Worm (Caenorhabditis elegans) whole organism, early embryonic: Measurements from ENCODE around the gene ZK1240.8.
"Not testable (repeated sequence)": the region's sequence is repeated elsewhere in the genome, so short reads cannot be mapped to it uniquely, and the experiment has no call there.

Experiments used
- B0310.2 ChIP-seq: sonication (generic microtip); optimal IDR thresholded peaks from 2 replicates; lab custom pipeline; 2016; ENCODE audit warnings: mild to moderate bottlenecking, missing genetic modification characterization, missing compliant biosample characterization
- F13C5.2 ChIP-seq: sonication (generic microtip); optimal IDR thresholded peaks from 2 replicates; lab custom pipeline; 2017; ENCODE audit warnings: mild to moderate bottlenecking, missing genetic modification characterization, inconsistent platforms, missing compliant biosample characterization
- aly-1 ChIP-seq: sonication (generic microtip); optimal IDR thresholded peaks from 2 replicates; lab custom pipeline; 2016; ENCODE audit warnings: missing genetic modification characterization, missing compliant biosample characterization
- ama-1 ChIP-seq: fragments of 150-350 bp; optimal IDR thresholded peaks from 2 replicates; lab custom pipeline; 2014
- ceh-13 ChIP-seq: fragments of 200-800 bp; sonication (Bioruptor generic); optimal IDR thresholded peaks from 2 replicates; lab custom pipeline; 2018; ENCODE audit warnings: mild to moderate bottlenecking, missing genetic modification characterization, missing compliant biosample characterization
- ceh-36 ChIP-seq: sonication (generic microtip); optimal IDR thresholded peaks from 2 replicates; lab custom pipeline; 2016; ENCODE audit warnings: missing genetic modification characterization, inconsistent platforms, missing compliant biosample characterization
- ets-7 ChIP-seq: sonication (generic microtip); optimal IDR thresholded peaks from 2 replicates; lab custom pipeline; 2016; ENCODE audit warnings: missing genotype, missing genetic modification characterization, missing compliant biosample characterization
- flt-1 ChIP-seq: fragments of 200-800 bp; sonication (Bioruptor generic); IDR thresholded peaks from 2 replicates; pipeline ENCODE4 v1.3.6; 2022; ENCODE audit warnings: missing genetic modification characterization, missing compliant biosample characterization
- hmbx-1 ChIP-seq: sonication (generic microtip); optimal IDR thresholded peaks from 2 replicates; lab custom pipeline; 2016; ENCODE audit warnings: mild to moderate bottlenecking, missing genetic modification characterization, missing compliant biosample characterization
- hmg-4 ChIP-seq: fragments of 200-800 bp; sonication (Bioruptor generic); optimal IDR thresholded peaks from 2 replicates; lab custom pipeline; 2018; ENCODE audit warnings: mild to moderate bottlenecking, missing genetic modification characterization, missing compliant biosample characterization
- hnd-1 ChIP-seq: sonication (generic microtip); optimal IDR thresholded peaks from 2 replicates; lab custom pipeline; 2016; ENCODE audit warnings: missing genetic modification characterization, missing compliant biosample characterization
- pes-1 ChIP-seq: fragments of 200-800 bp; sonication (Bioruptor generic); IDR thresholded peaks from 2 replicates; pipeline ENCODE4 v1.3.6; 2022; ENCODE audit warnings: missing genetic modification reagents, missing genetic modification characterization, missing compliant biosample characterization
- scrt-1 ChIP-seq: fragments of 200-800 bp; sonication (Bioruptor generic); IDR thresholded peaks from 2 replicates; pipeline ENCODE4 v1.3.6; 2022; ENCODE audit warnings: missing genetic modification characterization, missing compliant biosample characterization
- sea-1 ChIP-seq: fragments of 200-800 bp; sonication (Bioruptor generic); conservative IDR thresholded peaks from 2 replicates; pipeline ENCODE4 v1.3.6; 2022; ENCODE audit warnings: missing genetic modification characterization, missing compliant biosample characterization
- tbx-11 ChIP-seq: fragments of 200-800 bp; sonication (Bioruptor generic); IDR thresholded peaks from 2 replicates; pipeline ENCODE4 v1.3.6; 2022; ENCODE audit warnings: missing genetic modification characterization, missing compliant biosample characterization
- tbx-37 ChIP-seq: fragments of 200-800 bp; sonication (Bioruptor generic); conservative IDR thresholded peaks from 2 replicates; pipeline ENCODE4 v1.3.6; 2022; ENCODE audit warnings: missing genetic modification reagents, missing genetic modification characterization, missing compliant biosample characterization
- tra-4 ChIP-seq: sonication (generic microtip); optimal IDR thresholded peaks from 2 replicates; lab custom pipeline; 2017; ENCODE audit warnings: missing genetic modification characterization, missing compliant biosample characterization

ZK1240.8 gene

ce11 chrII:2292549-2292948 lies 36.3 kb downstream of the ZK1240.8 start:
- no peak for TF ChIP-seq tbx-11 (GFP tag; lab: Robert Waterston, UW)
- no peak for TF ChIP-seq F13C5.2 (tag; lab: Kevin White, UChicago)
- TF ChIP-seq scrt-1 (GFP tag; lab: Robert Waterston, UW) = no peak
- no peak for TF ChIP-seq ceh-13
- TF ChIP-seq B0310.2 (tag; lab: Kevin White, UChicago) = no peak

- TF ChIP-seq sea-1 (no peak), hmbx-1 (tag; lab: Kevin White, UChicago) (no peak), aly-1 (tag; lab: Kevin White, UChicago) (no peak)
Observed at ce11 chrII:2292027-2292426, 36.8 kb downstream of the ZK1240.8 start, which contains the start of gene K09F6.7. Gene K09F6.7, minus strand, starts transcription at chrII:2292127.

- TF ChIP-seq scrt-1 (GFP tag; lab: Robert Waterston, UW) = no peak
- TF ChIP-seq pes-1 = no peak
- TF ChIP-seq ets-7 (tag; lab: Kevin White, UChicago) = no peak
- TF ChIP-seq hnd-1 (tag; lab: Kevin White, UChicago) = no peak
- TF ChIP-seq tra-4 (tag; lab: Kevin White, UChicago) = no peak
- no peak for TF ChIP-seq tbx-37 (GFP tag; lab: Robert Waterston, UW)
- no peak for TF ChIP-seq sea-1
- no peak for TF ChIP-seq ama-1 (lab: Kevin White, UChicago)
- TF ChIP-seq hmg-4 (GFP tag; lab: Kevin White, UChicago) = no peak
- TF ChIP-seq flt-1 = no peak
- no peak for TF ChIP-seq B0310.2 (tag; lab: Kevin White, UChicago)
- no peak for TF ChIP-seq tbx-11 (GFP tag; lab: Robert Waterston, UW)
- no peak for TF ChIP-seq aly-1 (tag; lab: Kevin White, UChicago)
Observed at ce11 chrII:2289441-2289840, 39.4 kb downstream of the ZK1240.8 start.

- no peak for TF ChIP-seq flt-1
- TF ChIP-seq aly-1 (tag; lab: Kevin White, UChicago) = no peak
- TF ChIP-seq scrt-1 (GFP tag; lab: Robert Waterston, UW) = no peak
- no peak for TF ChIP-seq tra-4 (tag; lab: Kevin White, UChicago)
- no peak for TF ChIP-seq pes-1
- no peak for TF ChIP-seq tbx-37 (GFP tag; lab: Robert Waterston, UW)
- TF ChIP-seq hnd-1 (tag; lab: Kevin White, UChicago) = no peak
- no peak for TF ChIP-seq ama-1 (lab: Kevin White, UChicago)
- TF ChIP-seq hmg-4 (GFP tag; lab: Kevin White, UChicago) = no peak
- no peak for TF ChIP-seq B0310.2 (tag; lab: Kevin White, UChicago)
- no peak for TF ChIP-seq tbx-11 (GFP tag; lab: Robert Waterston, UW)
- no peak for TF ChIP-seq ets-7 (tag; lab: Kevin White, UChicago)
- no peak for TF ChIP-seq hmbx-1 (tag; lab: Kevin White, UChicago)
- no peak for TF ChIP-seq ceh-13
- TF ChIP-seq F13C5.2 (tag; lab: Kevin White, UChicago) = no peak
- no peak for TF ChIP-seq sea-1
- no peak for TF ChIP-seq ceh-36
Observed at ce11 chrII:2288798-2289197, 40.1 kb downstream of the ZK1240.8 start, which contains the start of the genes K09F6.10 and K09F6.13. Gene K09F6.10, minus strand, starts transcription at chrII:2288883. Gene K09F6.13, plus strand, starts transcription at chrII:2289114.

ce11 chrII:2284703-2285102 lies 44.2 kb downstream of the ZK1240.8 start:
- TF ChIP-seq ets-7 (tag; lab: Kevin White, UChicago) = no peak
- no peak for TF ChIP-seq scrt-1 (GFP tag; lab: Robert Waterston, UW)
- no peak for TF ChIP-seq flt-1
- TF ChIP-seq hmg-4 (GFP tag; lab: Kevin White, UChicago) = no peak
- no peak for TF ChIP-seq hnd-1 (tag; lab: Kevin White, UChicago)
- TF ChIP-seq tra-4 (tag; lab: Kevin White, UChicago) = no peak
- TF ChIP-seq sea-1 = no peak
- no peak for TF ChIP-seq aly-1 (tag; lab: Kevin White, UChicago)
- TF ChIP-seq F13C5.2 (tag; lab: Kevin White, UChicago) = no peak
- TF ChIP-seq pes-1 = no peak
- no peak for TF ChIP-seq tbx-37 (GFP tag; lab: Robert Waterston, UW)
- TF ChIP-seq ceh-13 = no peak
- TF ChIP-seq tbx-11 (GFP tag; lab: Robert Waterston, UW) = no peak
- no peak for TF ChIP-seq ceh-36
- no peak for TF ChIP-seq B0310.2 (tag; lab: Kevin White, UChicago)
- no peak for TF ChIP-seq hmbx-1 (tag; lab: Kevin White, UChicago)
- TF ChIP-seq ama-1 (lab: Kevin White, UChicago) = no peak

ce11 chrII:2282599-2282998 lies 46.3 kb downstream of the ZK1240.8 start, which contains the start of gene K09F6.9:
Gene K09F6.9, minus strand, starts transcription at chrII:2282699.
- TF ChIP-seq B0310.2 (tag; lab: Kevin White, UChicago); sea-1; hnd-1 (tag; lab: Kevin White, UChicago): not testable (repeated sequence)

- TF ChIP-seq F13C5.2 (tag; lab: Kevin White, UChicago) (no peak), hmbx-1 (tag; lab: Kevin White, UChicago) (no peak), scrt-1 (GFP tag; lab: Robert Waterston, UW) (no peak), ceh-36 (no peak), B0310.2 (tag; lab: Kevin White, UChicago) (no peak), sea-1 (no peak), pes-1 (no peak), tbx-37 (GFP tag; lab: Robert Waterston, UW) (no peak), ama-1 (lab: Kevin White, UChicago) (no peak), hnd-1 (tag; lab: Kevin White, UChicago) (no peak), tbx-11 (GFP tag; lab: Robert Waterston, UW) (no peak)
Observed at ce11 chrII:2279839-2280238, 49.0 kb downstream of the ZK1240.8 start, which contains the start of gene K09F6.11. Gene K09F6.11, plus strand, starts transcription at chrII:2280139.

- no peak for TF ChIP-seq scrt-1 (GFP tag; lab: Robert Waterston, UW)
- no peak for TF ChIP-seq tbx-11 (GFP tag; lab: Robert Waterston, UW)
- TF ChIP-seq sea-1 = no peak
- TF ChIP-seq aly-1 (tag; lab: Kevin White, UChicago) = no peak
- no peak for TF ChIP-seq pes-1
- TF ChIP-seq flt-1 = no peak
- no peak for TF ChIP-seq ama-1 (lab: Kevin White, UChicago)
- TF ChIP-seq hmbx-1 (tag; lab: Kevin White, UChicago) = no peak
- TF ChIP-seq ceh-36 = no peak
- no peak for TF ChIP-seq hnd-1 (tag; lab: Kevin White, UChicago)
- no peak for TF ChIP-seq tra-4 (tag; lab: Kevin White, UChicago)
- TF ChIP-seq ets-7 (tag; lab: Kevin White, UChicago) = no peak
- TF ChIP-seq hmg-4 (GFP tag; lab: Kevin White, UChicago) = no peak
Observed at ce11 chrII:2279263-2279662, 49.6 kb downstream of the ZK1240.8 start, which contains the start of gene K09F6.6. Gene K09F6.6, minus strand, starts transcription at chrII:2279305.
